Fruit fly (Drosophila melanogaster): ENCODE results near the gene Gnmt.

The Gnmt gene

DNA sequence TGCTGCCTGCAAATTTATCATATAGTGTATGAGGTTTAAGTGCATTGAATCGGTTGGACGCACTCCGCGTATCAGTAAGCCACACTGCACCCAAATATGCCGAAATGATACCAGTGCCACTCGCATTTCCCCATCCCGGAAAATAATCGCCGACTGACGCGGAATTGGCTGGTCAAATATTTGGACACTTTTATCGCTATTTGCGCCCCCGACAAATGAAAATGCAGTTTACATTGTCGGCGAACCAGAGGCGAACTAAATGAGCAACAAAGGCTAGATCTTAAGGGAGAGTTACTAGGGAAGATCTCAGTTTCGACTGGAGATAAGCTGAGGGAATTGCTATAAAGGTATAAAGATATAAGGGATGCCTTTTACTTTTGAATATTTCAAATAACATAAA is 13.7 kb downstream of the Gnmt start:
- TF ChIP-seq jim (GFP tag; optimal IDR thresholded peaks at IDR 0.05) (no peak), dl (GFP tag; optimal IDR thresholded peaks at IDR 0.05; ENCODE audit: insufficient read depth in 1 of 2, partially characterized antibody in 2 of 2) (no peak), Mio (GFP tag; optimal IDR thresholded peaks at IDR 0.05) (no peak), h (GFP tag; optimal IDR thresholded peaks at IDR 0.05) (no peak), tai (GFP tag; optimal IDR thresholded peaks at IDR 0.05) (no peak), Abd-B (GFP tag; optimal IDR thresholded peaks at IDR 0.05) (no peak), Rel (GFP tag; optimal IDR thresholded peaks at IDR 0.05) (no peak), Rel (tag; optimal IDR thresholded peaks at IDR 0.05) (no peak), dmrt93B (GFP tag; optimal IDR thresholded peaks at IDR 0.05) (no peak), GATAd (GFP tag; optimal IDR thresholded peaks at IDR 0.05) (no peak), br (GFP tag; optimal IDR thresholded peaks at IDR 0.05) (no peak)

DNA sequence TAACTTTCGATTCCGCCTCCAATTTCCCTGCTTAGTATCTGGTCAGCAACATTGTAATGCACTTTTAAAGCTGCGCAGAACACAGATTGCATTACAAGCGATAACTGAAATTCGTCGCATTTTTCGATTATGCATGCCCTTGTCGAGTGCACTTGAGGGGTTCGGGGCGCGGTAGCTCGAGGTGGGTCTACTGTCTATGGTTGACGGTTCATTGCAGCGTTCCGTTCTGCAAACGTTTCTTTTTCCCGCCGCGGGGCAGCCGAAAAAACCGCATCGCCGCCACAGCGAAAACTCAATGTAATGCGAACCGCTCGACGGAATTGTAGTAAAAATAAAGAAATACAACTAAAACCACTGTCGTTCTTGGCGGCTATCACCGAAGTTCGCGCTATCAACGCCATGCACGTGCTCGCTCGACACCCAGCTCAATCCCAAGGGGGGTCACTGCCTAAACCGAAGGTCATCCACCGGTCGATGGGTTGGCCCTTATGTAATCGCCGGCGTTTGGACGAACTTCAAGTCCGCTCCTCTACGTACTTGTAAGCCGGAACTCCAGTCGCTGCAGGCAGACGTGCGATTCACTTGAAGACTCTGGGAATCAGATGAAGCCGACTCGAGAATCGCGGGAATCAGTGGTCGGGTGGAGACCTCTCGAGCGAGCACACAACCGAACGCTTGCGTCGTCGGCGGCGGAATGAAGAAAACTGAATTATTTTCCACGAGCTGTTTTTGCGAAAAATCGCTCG is 14.4 kb downstream of the Gnmt start, which contains the start of gene kar:
kar (minus strand) TSS at position 696 of the 746 bp plus-strand sequence.
- TF ChIP-seq lola (GFP tag; optimal IDR thresholded peaks at IDR 0.05) (no peak), brk (GFP tag; optimal IDR thresholded peaks at IDR 0.05) (no peak), N (GFP tag; optimal IDR thresholded peaks at IDR 0.05) (no peak), HLH106 (tag; optimal IDR thresholded peaks at IDR 0.05) (no peak), dsf (GFP tag; optimal IDR thresholded peaks at IDR 0.05; ENCODE audit: borderline replicate concordance) (no peak), Vsx2 (GFP tag; optimal IDR thresholded peaks at IDR 0.05; ENCODE audit: partially characterized antibody) (no peak), tai (GFP tag; optimal IDR thresholded peaks at IDR 0.05) (no peak), woc (GFP tag; optimal IDR thresholded peaks at IDR 0.05) (no peak), sv (GFP tag; optimal IDR thresholded peaks at IDR 0.05) (no peak), GATAd (GFP tag; optimal IDR thresholded peaks at IDR 0.05) (no peak), Dfd (GFP tag; optimal IDR thresholded peaks at IDR 0.05) (no peak), rgr (GFP tag; optimal IDR thresholded peaks at IDR 0.05) (no peak), pan (optimal IDR thresholded peaks at IDR 0.05) (no peak), CrebA (GFP tag; optimal IDR thresholded peaks at IDR 0.05; ENCODE audit: borderline replicate concordance) (no peak), ey (GFP tag; optimal IDR thresholded peaks at IDR 0.05) (no peak), foxo (GFP tag; optimal IDR thresholded peaks at IDR 0.05) (no peak), Hr78 (GFP tag; optimal IDR thresholded peaks at IDR 0.05) (no peak)

DNA sequence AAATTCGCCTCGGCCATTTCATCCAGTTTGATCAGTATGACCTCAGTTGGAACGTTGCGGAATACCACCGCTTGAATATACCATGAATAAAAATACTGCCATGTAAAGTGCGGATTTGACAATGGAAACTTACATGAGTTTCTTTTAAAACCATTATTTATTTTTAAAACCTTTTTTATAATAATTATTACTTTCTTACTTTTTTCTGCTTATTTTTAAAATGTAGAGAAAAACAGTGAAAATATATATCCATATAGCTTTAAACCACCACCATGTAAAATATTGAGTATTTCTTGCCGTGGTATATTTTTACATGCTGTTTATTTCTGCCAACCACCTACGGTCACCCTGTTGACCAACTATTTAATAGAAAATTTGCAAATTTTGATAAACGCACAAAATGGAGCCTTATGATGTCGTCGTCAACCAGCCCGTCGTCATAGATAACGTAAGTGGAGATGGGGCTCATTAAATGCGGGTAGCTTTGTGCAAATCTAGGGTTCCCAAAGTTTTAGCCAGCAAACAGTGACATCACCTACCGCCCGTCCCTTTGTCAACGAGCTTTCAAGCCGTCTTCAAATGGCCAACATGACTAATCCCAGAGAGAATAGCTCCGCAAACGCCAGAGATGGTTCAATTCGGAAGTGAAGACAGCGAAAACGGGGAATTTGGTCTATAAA is 17.2 kb downstream of the Gnmt start, which contains the start of gene Arp1:
Arp1 (plus strand) TSS at position 322 of the 680 bp plus-strand sequence.
- TF ChIP-seq Mio (GFP tag; optimal IDR thresholded peaks at IDR 0.05) (no peak), Rel (GFP tag; optimal IDR thresholded peaks at IDR 0.05) (no peak), Rel (tag; optimal IDR thresholded peaks at IDR 0.05) (peak; percentile 50)

DNA sequence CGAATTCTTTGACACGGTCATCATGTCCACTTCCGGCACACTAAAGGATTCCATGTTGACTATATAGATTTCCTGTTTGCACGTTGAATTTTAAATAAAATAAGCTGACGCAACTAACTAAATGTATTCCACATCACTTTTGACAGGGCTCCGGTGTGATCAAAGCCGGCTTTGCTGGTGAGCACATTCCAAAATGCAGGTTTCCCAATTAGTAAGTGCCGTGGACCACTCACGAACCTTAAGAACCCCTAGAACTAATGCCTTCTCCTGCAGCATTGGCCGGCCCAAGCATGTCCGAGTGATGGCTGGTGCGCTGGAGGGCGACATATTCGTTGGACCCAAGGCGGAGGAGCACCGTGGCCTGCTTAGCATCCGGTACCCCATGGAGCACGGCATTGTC is 18.1 kb downstream of the Gnmt start, which contains the start of gene CG31347:
CG31347 (minus strand) TSS at position 101 of the 400 bp plus-strand sequence.
- TF ChIP-seq Abd-B (GFP tag; optimal IDR thresholded peaks at IDR 0.05) = no peak
- TF ChIP-seq br (GFP tag; optimal IDR thresholded peaks at IDR 0.05) = no peak
- no peak for TF ChIP-seq sage (GFP tag; optimal IDR thresholded peaks at IDR 0.05)
- TF ChIP-seq fru (GFP tag; optimal IDR thresholded peaks at IDR 0.05) = no peak
- TF ChIP-seq OdsH (GFP tag; optimal IDR thresholded peaks at IDR 0.05) = no peak
- no peak for TF ChIP-seq Jra (GFP tag; optimal IDR thresholded peaks at IDR 0.05)
- no peak for TF ChIP-seq Dfd (GFP tag; optimal IDR thresholded peaks at IDR 0.05)
- no peak for TF ChIP-seq rgr (GFP tag; optimal IDR thresholded peaks at IDR 0.05)
- no peak for TF ChIP-seq tai (GFP tag; optimal IDR thresholded peaks at IDR 0.05)
- TF ChIP-seq dl (GFP tag; optimal IDR thresholded peaks at IDR 0.05; ENCODE audit: insufficient read depth in 1 of 2, partially characterized antibody in 2 of 2) = no peak
- TF ChIP-seq Dif (GFP tag; optimal IDR thresholded peaks at IDR 0.05; ENCODE audit: partially characterized antibody) = no peak
- no peak for TF ChIP-seq woc (GFP tag; optimal IDR thresholded peaks at IDR 0.05)
- TF ChIP-seq GATAd (GFP tag; optimal IDR thresholded peaks at IDR 0.05) = no peak
- no peak for TF ChIP-seq ey (GFP tag; optimal IDR thresholded peaks at IDR 0.05)
- no peak for TF ChIP-seq jim (GFP tag; optimal IDR thresholded peaks at IDR 0.05)
- no peak for TF ChIP-seq pan (optimal IDR thresholded peaks at IDR 0.05)
- no peak for TF ChIP-seq Myc (optimal IDR thresholded peaks at IDR 0.05)
- no peak for TF ChIP-seq Hr78 (GFP tag; optimal IDR thresholded peaks at IDR 0.05)
